Worm (Caenorhabditis elegans): Measurements from ENCODE around the gene C27H5.2.

C27H5.2 gene

ce11 chrII:7183493-7184272, 28.3 kb downstream of the C27H5.2 start, which contains the start of gene pdl-1 (continued):
- TF ChIP-seq mes-4 (tag; optimal IDR thresholded peaks at IDR 0.05) (peak; percentile 91), dox-1 (GFP tag; IDR thresholded peaks at IDR 0.05) (peak; percentile 92), egrh-3 (GFP tag; IDR thresholded peaks at IDR 0.05) (peak; percentile 57), unc-62 (GFP tag; optimal IDR thresholded peaks at IDR 0.05) (no peak), gei-17 (GFP tag; optimal IDR thresholded peaks at IDR 0.05) (peak; percentile 39), lsl-1 (GFP tag; optimal IDR thresholded peaks at IDR 0.05) (peak; percentile 60), xnd-1 (tag; optimal IDR thresholded peaks at IDR 0.05) (no peak), ccch-3 (GFP tag; optimal IDR thresholded peaks at IDR 0.05) (no peak), lag-1 (GFP tag; IDR thresholded peaks at IDR 0.05) (no peak), ztf-26 (tag; optimal IDR thresholded peaks at IDR 0.05) (peak; percentile 73), F57A8.1 (GFP tag; optimal IDR thresholded peaks at IDR 0.05) (peak; percentile 46), Y53F4B.3 (GFP tag; IDR thresholded peaks at IDR 0.05) (peak; percentile 68; the same call in 1 of the 2 replicates), sptf-2 (GFP tag; optimal IDR thresholded peaks at IDR 0.05) (peak; percentile 31), atf-7 (tag; optimal IDR thresholded peaks at IDR 0.05) (peak; percentile 85), C06A6.2 (GFP tag; conservative IDR thresholded peaks at IDR 0.05) (0 out of 2 replicates have a peak, but pooled peaks have one; percentile 43), F22D6.2 (tag; optimal IDR thresholded peaks at IDR 0.05) (peak; percentile 6), tbx-9 (tag; optimal IDR thresholded peaks at IDR 0.05; ENCODE audit: borderline replicate concordance) (peak; percentile 40), F10E7.11 (tag; optimal IDR thresholded peaks at IDR 0.05) (peak; percentile 65), C17E4.6 (GFP tag; IDR thresholded peaks at IDR 0.05) (peak; percentile 63; the same call in 1 of the 2 replicates), Y53G8AR.9 (GFP tag; conservative IDR thresholded peaks at IDR 0.05) (peak; percentile 58; the same call in 1 of the 2 replicates), pha-4 (tag; optimal IDR thresholded peaks at IDR 0.05) (no peak), unc-130 (GFP tag; optimal IDR thresholded peaks at IDR 0.05) (peak; percentile 64), cebp-1 (GFP tag; IDR thresholded peaks at IDR 0.05) (no peak), cebp-1 (tag; optimal IDR thresholded peaks at IDR 0.05) (peak; percentile 80), Y79H2A.3 (GFP tag; conservative IDR thresholded peaks at IDR 0.05) (peak; percentile 72; the same call in 1 of the 2 replicates), ZK185.1 (tag; optimal IDR thresholded peaks at IDR 0.05; ENCODE audit: poor library complexity, severe bottlenecking) (peak; percentile 94), him-1 (tag; optimal IDR thresholded peaks at IDR 0.05) (peak; percentile 97), nfya-2 (GFP tag; IDR thresholded peaks at IDR 0.05) (no peak), fkh-3 (tag; optimal IDR thresholded peaks at IDR 0.05) (peak; percentile 71), nhr-120 (GFP tag; IDR thresholded peaks at IDR 0.05) (0 out of 2 replicates have a peak, but pooled peaks have one; percentile 37), nfya-1 (tag; optimal IDR thresholded peaks at IDR 0.05; ENCODE audit: borderline replicate concordance, insufficient read depth) (no peak), rec-8 (tag; optimal IDR thresholded peaks at IDR 0.05) (peak; percentile 84 to 97), B0336.3 (GFP tag; IDR thresholded peaks at IDR 0.05) (no peak; the same call in 1 of the 2 replicates), Y95B8A.8 (GFP tag; IDR thresholded peaks at IDR 0.05) (peak; percentile 62; the same call in 1 of the 2 replicates), hmg-20 (GFP tag; IDR thresholded peaks at IDR 0.05) (peak; percentile 77), akir-1 (GFP tag; optimal IDR thresholded peaks at IDR 0.05) (peak; percentile 73), F33H1.4 (GFP tag; IDR thresholded peaks at IDR 0.05) (peak; percentile 47; the same call in 1 of the 2 replicates), K12H6.12 (tag; optimal IDR thresholded peaks at IDR 0.05) (peak; percentile 77), nhr-179 (tag; optimal IDR thresholded peaks at IDR 0.05) (peak; percentile 77), madf-8 (GFP tag; conservative IDR thresholded peaks at IDR 0.05) (peak; percentile 48), ztf-3 (GFP tag; optimal IDR thresholded peaks at IDR 0.05) (peak; percentile 51), aptf-2 (GFP tag; conservative IDR thresholded peaks at IDR 0.05) (peak; percentile 65), nfyb-1 (GFP tag; IDR thresholded peaks at IDR 0.05) (peak; percentile 88), mxl-1 (tag; optimal IDR thresholded peaks at IDR 0.05) (peak; percentile 75), B0035.1 (tag; optimal IDR thresholded peaks at IDR 0.05) (peak; percentile 59), madf-10 (tag; optimal IDR thresholded peaks at IDR 0.05) (peak; percentile 86)

Data from whole organism, young adult.